Worm (Caenorhabditis elegans) whole organism, L4/young adult: ENCODE data around the gene C26D10.4.
A peak's percentile ranks its signal among the peaks of the same experiment; 100 is the strongest.

Experiments used
- W03F9.2 ChIP-seq: fragments of 150-350 bp; optimal IDR thresholded peaks from 2 replicates; lab custom pipeline; 2014; ENCODE audit warnings: missing biosample characterization, missing genetic modification characterization
- dao-5 ChIP-seq: sonication (generic microtip); optimal IDR thresholded peaks from 2 replicates; lab custom pipeline; 2016; ENCODE audit warnings: missing genotype, missing genetic modification characterization, moderate library complexity, missing compliant biosample characterization
- him-1 ChIP-seq: sonication (generic microtip); optimal IDR thresholded peaks from 2 replicates; lab custom pipeline; 2016; ENCODE audit warnings: missing genotype, missing genetic modification reagents, missing genetic modification characterization, missing compliant biosample characterization

DNA sequence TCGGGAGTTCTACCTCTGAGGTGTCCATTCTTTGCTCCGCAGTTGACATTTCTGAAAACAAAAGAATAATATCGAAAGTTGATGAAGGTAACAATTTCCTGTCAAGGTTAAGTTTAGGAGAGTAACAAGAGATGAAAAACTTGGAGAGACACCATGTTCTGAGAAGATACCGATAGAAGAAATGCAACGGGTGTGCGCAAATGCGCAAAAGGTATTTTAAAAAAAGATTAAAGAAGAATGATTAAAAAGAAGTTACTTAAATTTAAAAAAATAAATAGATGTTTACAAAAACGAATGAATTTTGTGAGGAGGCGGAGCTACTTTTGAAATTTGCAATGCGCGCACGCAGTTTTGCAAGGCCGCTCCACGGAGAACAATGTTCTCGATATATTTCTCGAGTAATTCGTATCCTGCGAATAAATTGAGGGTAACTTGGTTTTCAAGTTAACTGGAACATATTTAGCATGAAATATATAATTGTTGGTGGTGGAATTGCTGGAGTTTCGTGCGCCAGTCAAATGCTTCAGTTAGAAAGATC is 4.5 kb upstream of the C26D10.4 start, which contains the start of the genes ran-3 and C26D10.3:
- TF ChIP-seq him-1 (tag; lab: Kevin White, UChicago) (no peak), dao-5 (tag; lab: Kevin White, UChicago) (no peak), W03F9.2 (tag; lab: Kevin White, UChicago) (peak; percentile 40)
